Fruit fly (Drosophila melanogaster) whole organism, embryonic: ENCODE results near the gene Acyp.

ENCODE experiments used
- Bdp1 ChIP-seq: fragments of 200-800 bp; sonication (Bioruptor generic); optimal IDR thresholded peaks from 3 replicates; lab custom pipeline; 2016; ENCODE audit warnings: missing biosample characterization, missing genetic modification characterization
- CG10462 ChIP-seq: fragments of 200-800 bp; sonication (Bioruptor generic); optimal IDR thresholded peaks from 2 replicates; lab custom pipeline; 2016; ENCODE audit warnings: missing biosample characterization, missing genetic modification characterization
- CG10654 ChIP-seq: fragments of 200-800 bp; sonication (Bioruptor generic); optimal IDR thresholded peaks from 2 replicates; lab custom pipeline; 2016; ENCODE audit warnings: missing biosample characterization, missing genetic modification characterization
- CG11247 ChIP-seq: fragments of 200-800 bp; sonication (Bioruptor generic); IDR thresholded peaks from 2 replicates; pipeline ENCODE4 v1.3.6; 2022; ENCODE audit warnings: missing biosample characterization, missing genetic modification characterization
- CG14860 ChIP-seq: fragments of 200-800 bp; sonication (Bioruptor generic); IDR thresholded peaks from 3 replicates; pipeline ENCODE4 v1.3.6; 2022; ENCODE audit warnings: missing biosample characterization, missing genetic modification characterization; ENCODE audit not compliant: partially characterized antibody
- CG17802 ChIP-seq: fragments of 200-800 bp; sonication (Bioruptor generic); optimal IDR thresholded peaks from 2 replicates; lab custom pipeline; 2018; ENCODE audit warnings: missing biosample characterization, mild to moderate bottlenecking, missing genetic modification characterization, moderate library complexity
- CG18011 ChIP-seq: fragments of 200-800 bp; sonication (Bioruptor generic); optimal IDR thresholded peaks from 2 replicates; lab custom pipeline; 2017; ENCODE audit warnings: missing biosample characterization, missing genetic modification characterization, mild to moderate bottlenecking, moderate library complexity, missing genotype
- CG30020 ChIP-seq: fragments of 200-800 bp; optimal IDR thresholded peaks from 2 replicates; lab custom pipeline; 2019; ENCODE audit warnings: missing biosample characterization, mild to moderate bottlenecking, missing genetic modification characterization, moderate library complexity
- CG3407 ChIP-seq: fragments of 200-800 bp; sonication (Bioruptor generic); optimal IDR thresholded peaks from 2 replicates; lab custom pipeline; 2018; ENCODE audit warnings: missing biosample characterization, mild to moderate bottlenecking, missing genetic modification characterization
- CG34224 ChIP-seq: fragments of 200-800 bp; sonication (Bioruptor generic); IDR thresholded peaks from 3 replicates; pipeline ENCODE4 v1.3.6; 2022; ENCODE audit warnings: missing biosample characterization, missing genetic modification characterization; ENCODE audit not compliant: partially characterized antibody
- CG4707 ChIP-seq: fragments of 200-800 bp; sonication (Bioruptor generic); optimal IDR thresholded peaks from 2 replicates; lab custom pipeline; 2018; ENCODE audit warnings: missing biosample characterization, mild to moderate bottlenecking, missing genetic modification characterization, moderate library complexity
- CG6765 ChIP-seq: fragments of 200-800 bp; sonication (Bioruptor generic); optimal IDR thresholded peaks from 3 replicates; lab custom pipeline; 2017; ENCODE audit warnings: missing biosample characterization, mild to moderate bottlenecking, missing genetic modification characterization
- CG6854 ChIP-seq: fragments of 200-800 bp; sonication (Bioruptor generic); optimal IDR thresholded peaks from 3 replicates; lab custom pipeline; 2017; ENCODE audit warnings: missing biosample characterization, mild to moderate bottlenecking, missing genetic modification characterization
- CG7963 ChIP-seq: fragments of 200-800 bp; sonication (Bioruptor generic); IDR thresholded peaks from 3 replicates; pipeline ENCODE4 v1.3.6; 2022; ENCODE audit warnings: missing biosample characterization, missing genetic modification characterization; ENCODE audit not compliant: partially characterized antibody
- CG8944 ChIP-seq: fragments of 200-800 bp; sonication (Bioruptor generic); optimal IDR thresholded peaks from 3 replicates; lab custom pipeline; 2016; ENCODE audit warnings: missing biosample characterization, missing genetic modification characterization
- CG9727 ChIP-seq: fragments of 200-800 bp; sonication (Bioruptor generic); optimal IDR thresholded peaks from 3 replicates; lab custom pipeline; 2017; ENCODE audit warnings: missing biosample characterization, mild to moderate bottlenecking, missing genetic modification characterization
- CG9797 ChIP-seq: fragments of 200-800 bp; sonication (Bioruptor generic); optimal IDR thresholded peaks from 3 replicates; lab custom pipeline; 2018; ENCODE audit warnings: missing biosample characterization, mild to moderate bottlenecking, missing genetic modification characterization
- CG9876 ChIP-seq: fragments of 200-800 bp; sonication (Bioruptor generic); optimal IDR thresholded peaks from 2 replicates; lab custom pipeline; 2016; ENCODE audit warnings: missing biosample characterization, missing genetic modification characterization
- Chrac-16 ChIP-seq: fragments of 200-800 bp; sonication (Bioruptor generic); optimal IDR thresholded peaks from 3 replicates; lab custom pipeline; 2016; ENCODE audit warnings: missing biosample characterization, missing genetic modification characterization
- CoRest ChIP-seq: fragments of 200-800 bp; sonication (Bioruptor generic); optimal IDR thresholded peaks from 3 replicates; lab custom pipeline; 2018; ENCODE audit warnings: missing biosample characterization, mild to moderate bottlenecking, missing genetic modification characterization, moderate library complexity
- Fer1 ChIP-seq: fragments of 200-800 bp; sonication (Bioruptor generic); optimal IDR thresholded peaks from 2 replicates; lab custom pipeline; 2017; ENCODE audit warnings: missing biosample characterization, mild to moderate bottlenecking, missing genetic modification characterization
- H15 ChIP-seq: fragments of 200-800 bp; sonication (Bioruptor generic); IDR thresholded peaks from 3 replicates; pipeline ENCODE4 v1.3.6; 2022; ENCODE audit warnings: missing biosample characterization, missing genetic modification characterization
- Hr78 ChIP-seq, 2 experiments: fragments of 200-800 bp in 1 of 2; fragments of >200 bp in 1 of 2; sonication (Bioruptor generic) in 1 of 2; optimal IDR thresholded peaks; 2 replicates each; lab custom pipeline; 2017 to 2019; ENCODE audit warnings: missing biosample characterization in 2 of 2, missing genetic modification characterization in 2 of 2, mild to moderate bottlenecking in 1 of 2, moderate library complexity in 1 of 2
- Kr ChIP-seq: fragments of 200-800 bp; sonication (Bioruptor generic); optimal IDR thresholded peaks from 2 replicates; lab custom pipeline; 2017; ENCODE audit warnings: missing biosample characterization, mild to moderate bottlenecking, missing genetic modification characterization
- MESR4 ChIP-seq: fragments of 200-800 bp; sonication (Bioruptor generic); optimal IDR thresholded peaks from 2 replicates; lab custom pipeline; 2018; ENCODE audit warnings: missing biosample characterization, mild to moderate bottlenecking, missing genetic modification characterization, moderate library complexity
- Mes4 ChIP-seq: fragments of 200-800 bp; sonication (Bioruptor generic); optimal IDR thresholded peaks from 2 replicates; lab custom pipeline; 2016; ENCODE audit warnings: missing biosample characterization, missing genetic modification characterization
- Ptx1 ChIP-seq: fragments of 200-800 bp; sonication (Bioruptor generic); IDR thresholded peaks from 2 replicates; pipeline ENCODE4 v1.3.6; 2022; ENCODE audit warnings: missing biosample characterization, missing genetic modification characterization
- Rx ChIP-seq: fragments of 200-800 bp; sonication (Bioruptor generic); IDR thresholded peaks from 2 replicates; pipeline ENCODE4 v1.3.6; 2022; ENCODE audit warnings: missing biosample characterization, missing genetic modification characterization
- Vsx1 ChIP-seq: fragments of 200-800 bp; sonication (Bioruptor generic); optimal IDR thresholded peaks from 2 replicates; lab custom pipeline; 2017; ENCODE audit warnings: missing biosample characterization, mild to moderate bottlenecking, missing genetic modification characterization, missing genetic modification reagents
- Xbp1 ChIP-seq: fragments of 200-800 bp; sonication (Bioruptor generic); optimal IDR thresholded peaks from 3 replicates; lab custom pipeline; 2016; ENCODE audit warnings: missing biosample characterization, mild to moderate bottlenecking, missing genetic modification characterization
- aop ChIP-seq: fragments of 200-800 bp; sonication (Bioruptor generic); IDR thresholded peaks from 2 replicates; pipeline ENCODE4 v1.3.6; 2022; ENCODE audit warnings: missing biosample characterization, missing genetic modification characterization
- ato ChIP-seq: fragments of 200-800 bp; sonication (Bioruptor generic); IDR thresholded peaks from 2 replicates; pipeline ENCODE4 v1.3.6; 2022; ENCODE audit warnings: missing biosample characterization, missing genetic modification characterization; ENCODE audit not compliant: partially characterized antibody
- bcd ChIP-seq: fragments of 200-800 bp; sonication (Bioruptor generic); optimal IDR thresholded peaks from 2 replicates; lab custom pipeline; 2017; ENCODE audit warnings: missing biosample characterization, mild to moderate bottlenecking, missing genetic modification characterization
- danr ChIP-seq: fragments of 200-800 bp; sonication (Bioruptor generic); IDR thresholded peaks from 2 replicates; pipeline ENCODE4 v1.3.6; 2022; ENCODE audit warnings: missing biosample characterization, missing genetic modification characterization
- dati ChIP-seq: fragments of 200-800 bp; sonication (Bioruptor generic); IDR thresholded peaks from 2 replicates; pipeline ENCODE4 v1.3.6; 2022; ENCODE audit warnings: missing biosample characterization, missing genetic modification characterization
- exex ChIP-seq: fragments of 200-800 bp; sonication (Bioruptor generic); optimal IDR thresholded peaks from 4 replicates; lab custom pipeline; 2018; ENCODE audit warnings: missing biosample characterization, mild to moderate bottlenecking, missing genetic modification characterization, moderate library complexity
- fru ChIP-seq: fragments of >200 bp; optimal IDR thresholded peaks from 2 replicates; lab custom pipeline; 2017
- gem ChIP-seq: fragments of 200-800 bp; sonication (Bioruptor generic); optimal IDR thresholded peaks from 2 replicates; lab custom pipeline; 2019; ENCODE audit warnings: missing biosample characterization, mild to moderate bottlenecking, missing genetic modification characterization, moderate library complexity
- gsb-n ChIP-seq: fragments of 200-800 bp; sonication (Bioruptor generic); optimal IDR thresholded peaks from 3 replicates; lab custom pipeline; 2018; ENCODE audit warnings: missing biosample characterization, mild to moderate bottlenecking, missing genetic modification characterization
- jigr1 ChIP-seq: fragments of 200-800 bp; sonication (Bioruptor generic); IDR thresholded peaks from 3 replicates; pipeline ENCODE4 v1.3.6; 2022; ENCODE audit warnings: missing biosample characterization, missing genetic modification characterization
- knrl ChIP-seq: fragments of 200-800 bp; sonication (Bioruptor generic); IDR thresholded peaks from 3 replicates; pipeline ENCODE4 v1.3.6; 2022; ENCODE audit warnings: missing biosample characterization, missing genetic modification characterization; ENCODE audit not compliant: partially characterized antibody
- maf-S ChIP-seq: fragments of 200-800 bp; sonication (Bioruptor generic); optimal IDR thresholded peaks from 2 replicates; lab custom pipeline; 2016; ENCODE audit warnings: missing biosample characterization, missing genetic modification characterization
- mld ChIP-seq: fragments of 200-800 bp; sonication (Bioruptor generic); IDR thresholded peaks from 3 replicates; pipeline ENCODE4 v1.3.6; 2022; ENCODE audit warnings: missing biosample characterization, missing genetic modification characterization; ENCODE audit not compliant: partially characterized antibody
- oc ChIP-seq: fragments of 200-800 bp; sonication (Bioruptor generic); optimal IDR thresholded peaks from 2 replicates; lab custom pipeline; 2018; ENCODE audit warnings: missing biosample characterization, mild to moderate bottlenecking, missing genetic modification characterization, moderate library complexity
- pfk ChIP-seq: fragments of 200-800 bp; sonication (Bioruptor generic); optimal IDR thresholded peaks from 2 replicates; lab custom pipeline; 2018; ENCODE audit warnings: missing biosample characterization, mild to moderate bottlenecking, missing genetic modification characterization, moderate library complexity
- psq ChIP-seq: fragments of 200-800 bp; sonication (Bioruptor generic); optimal IDR thresholded peaks from 2 replicates; lab custom pipeline; 2017; ENCODE audit warnings: missing biosample characterization, missing genetic modification characterization
- tap ChIP-seq: fragments of 200-800 bp; optimal IDR thresholded peaks from 3 replicates; lab custom pipeline; 2019; ENCODE audit warnings: missing biosample characterization, mild to moderate bottlenecking, missing genetic modification characterization, moderate library complexity
- tna ChIP-seq: fragments of 200-800 bp; sonication (Bioruptor generic); IDR thresholded peaks from 2 replicates; pipeline ENCODE4 v1.3.6; 2022; ENCODE audit warnings: missing biosample characterization, missing genetic modification characterization; ENCODE audit not compliant: partially characterized antibody
- yki ChIP-seq: fragments of >200 bp; optimal IDR thresholded peaks from 3 replicates; lab custom pipeline; 2018

The Acyp gene

dm6 chr2L:13905072-13905847 is 6.6 kb upstream of the Acyp start, which contains the start of gene Ance (continued):
- TF ChIP-seq MESR4, result no peak
- TF ChIP-seq Xbp1, result peak; percentile 45
- TF ChIP-seq CG17802 (tag; lab: Kevin White, UChicago), result no peak
- TF ChIP-seq exex (tag; lab: Kevin White, UChicago), result peak; percentile 99
- peak; percentile 62 for TF ChIP-seq oc (tag; lab: Kevin White, UChicago)
- TF ChIP-seq dati (GFP tag; lab: Robert Waterston, UW), result no peak
- TF ChIP-seq Rx (GFP tag; lab: Robert Waterston, UW), result no peak
- TF ChIP-seq CG30020 (tag; lab: Kevin White, UChicago), result no peak
- no peak for TF ChIP-seq tna (GFP tag; lab: Robert Waterston, UW)
- no peak for TF ChIP-seq Fer1 (GFP tag; lab: Kevin White, UChicago)
- no peak for TF ChIP-seq psq (GFP tag; lab: Kevin White, UChicago)
- no peak for TF ChIP-seq danr (GFP tag; lab: Robert Waterston, UW)
- TF ChIP-seq Kr (GFP tag; lab: Kevin White, UChicago), result no peak
- peak; percentile 66 for TF ChIP-seq CG11247 (GFP tag; lab: Robert Waterston, UW)
- no peak for TF ChIP-seq pfk
- no peak for TF ChIP-seq CG9797 (GFP tag; lab: Kevin White, UChicago)
- TF ChIP-seq fru (lab: Kevin White, UChicago), result no peak
- TF ChIP-seq CG9727 (GFP tag; lab: Kevin White, UChicago), result peak; percentile 60
- no peak for TF ChIP-seq CG8944 (GFP tag; lab: Kevin White, UChicago)
- no peak for TF ChIP-seq CG10462 (GFP tag; lab: Kevin White, UChicago)
- no peak for TF ChIP-seq CG9876 (GFP tag; lab: Kevin White, UChicago)
- TF ChIP-seq CG6765, result no peak
- peak; percentile 22 for TF ChIP-seq CG6854 (GFP tag; lab: Kevin White, UChicago)
- no peak for TF ChIP-seq tap (tag; lab: Kevin White, UChicago)
- no peak for TF ChIP-seq Bdp1 (GFP tag; lab: Kevin White, UChicago)
- no peak for TF ChIP-seq CG14860 (GFP tag; lab: Robert Waterston, UW)
- no peak for TF ChIP-seq CG7963 (GFP tag; lab: Robert Waterston, UW)
- TF ChIP-seq aop, result no peak
- peak; percentile 55 for TF ChIP-seq CoRest (tag; lab: Kevin White, UChicago)
- TF ChIP-seq Hr78 (GFP tag; optimal IDR thresholded peaks at IDR 0.05; lab: Kevin White, UChicago), result no peak
- TF ChIP-seq maf-S, result no peak
- peak; percentile 30 for TF ChIP-seq bcd (GFP tag; lab: Kevin White, UChicago)
- no peak for TF ChIP-seq jigr1 (GFP tag; lab: Robert Waterston, UW)
- TF ChIP-seq gem (tag; lab: Kevin White, UChicago), result peak; percentile 58
- no peak for TF ChIP-seq mld (GFP tag; lab: Robert Waterston, UW)
- no peak for TF ChIP-seq Mes4 (GFP tag; lab: Kevin White, UChicago)
- TF ChIP-seq Ptx1 (GFP tag; lab: Robert Waterston, UW), result peak; percentile 54; the same call in 1 of the 2 replicates
- no peak for TF ChIP-seq H15 (GFP tag; lab: Robert Waterston, UW)
- no peak for TF ChIP-seq ato (GFP tag; lab: Robert Waterston, UW)
- TF ChIP-seq Vsx1 (GFP tag; lab: Kevin White, UChicago), result peak; percentile 63
- TF ChIP-seq gsb-n (tag; lab: Kevin White, UChicago), result peak; percentile 43
- TF ChIP-seq knrl (GFP tag; lab: Robert Waterston, UW), result no peak
- TF ChIP-seq yki (lab: Kevin White, UChicago), result no peak
- TF ChIP-seq CG18011 (GFP tag; lab: Kevin White, UChicago), result peak; percentile 68
- no peak for TF ChIP-seq CG4707 (GFP tag; lab: Kevin White, UChicago)
- no peak for TF ChIP-seq Chrac-16
- no peak for TF ChIP-seq CG3407 (GFP tag; lab: Kevin White, UChicago)
- TF ChIP-seq CG10654 (GFP tag; lab: Kevin White, UChicago), result no peak
- TF ChIP-seq CG34224, result no peak
